Worm (Caenorhabditis elegans) whole organism, L4 larva: ENCODE measurements around the gene T05H4.4.

Experiments
- F26F4.8 ChIP-seq: fragments of 200-800 bp; sonication (Bioruptor generic); conservative IDR thresholded peaks from 2 replicates; pipeline ENCODE4 v1.3.6; 2022; ENCODE audit warnings: missing genetic modification characterization, missing compliant biosample characterization
- F44E2.7 ChIP-seq: fragments of 200-800 bp; sonication (Bioruptor generic); IDR thresholded peaks from 2 replicates; pipeline ENCODE4 v2.1.2; 2022; ENCODE audit warnings: missing genetic modification characterization, missing compliant biosample characterization
- T20F7.1 ChIP-seq: fragments of 200-800 bp; sonication (Bioruptor generic); optimal IDR thresholded peaks from 2 replicates; lab custom pipeline; 2018; ENCODE audit warnings: mild to moderate bottlenecking, missing genetic modification characterization, missing compliant biosample characterization
- T26A8.4 ChIP-seq: fragments of 200-800 bp; sonication (Bioruptor generic); IDR thresholded peaks from 2 replicates; pipeline ENCODE4 v1.3.6; 2022; ENCODE audit warnings: missing genetic modification characterization, missing compliant biosample characterization
- Y105C5A.15 ChIP-seq: fragments of 200-800 bp; sonication (Bioruptor generic); IDR thresholded peaks from 2 replicates; pipeline ENCODE4 v1.3.6; 2022; ENCODE audit warnings: missing genetic modification characterization, missing compliant biosample characterization
- Y5F2A.4 ChIP-seq: fragments of 200-800 bp; sonication (Bioruptor generic); optimal IDR thresholded peaks from 2 replicates; lab custom pipeline; 2018; ENCODE audit warnings: mild to moderate bottlenecking, missing genetic modification characterization, missing compliant biosample characterization
- Y75B8A.6 ChIP-seq: fragments of 200-800 bp; sonication (Bioruptor generic); IDR thresholded peaks from 2 replicates; pipeline ENCODE4 v1.3.6; 2022; ENCODE audit warnings: missing genetic modification reagents, missing genetic modification characterization, missing compliant biosample characterization
- aly-2 ChIP-seq: sonication (generic microtip); optimal IDR thresholded peaks from 2 replicates; lab custom pipeline; 2018; ENCODE audit warnings: missing biosample characterization, missing genetic modification characterization
- ceh-20 ChIP-seq: fragments of 200-800 bp; sonication (Bioruptor generic); IDR thresholded peaks from 2 replicates; pipeline ENCODE4 v1.3.6; 2022; ENCODE audit warnings: missing genetic modification reagents, missing genetic modification characterization, missing compliant biosample characterization
- ceh-32 ChIP-seq: sonication (generic microtip); optimal IDR thresholded peaks from 2 replicates; lab custom pipeline; 2016; ENCODE audit warnings: mild to moderate bottlenecking, missing genetic modification characterization, missing compliant biosample characterization; ENCODE audit not compliant: poor library complexity
- cey-2 ChIP-seq: sonication (generic microtip); optimal IDR thresholded peaks from 3 replicates; lab custom pipeline; 2017; ENCODE audit warnings: missing genetic modification characterization, mild to moderate bottlenecking, missing compliant biosample characterization, antibody characterized with exemption, borderline replicate concordance; ENCODE audit not compliant: insufficient read depth
- ctbp-1 ChIP-seq: fragments of 200-800 bp; sonication (Bioruptor generic); IDR thresholded peaks from 2 replicates; pipeline ENCODE4 v1.3.6; 2022; ENCODE audit warnings: missing genetic modification reagents, missing genetic modification characterization, missing compliant biosample characterization
- daf-16 ChIP-seq, 3 experiments: sonication (generic microtip); optimal IDR thresholded peaks; 2 replicates each; lab custom pipeline; 2016 to 2017; ENCODE audit warnings: missing genetic modification characterization in 3 of 3, missing genetic modification reagents in 3 of 3, mild to moderate bottlenecking in 2 of 3, missing compliant biosample characterization in 2 of 3, missing biosample characterization in 1 of 3, moderate library complexity in 1 of 3
- daf-8 ChIP-seq: fragments of 200-800 bp; sonication (Bioruptor generic); IDR thresholded peaks from 2 replicates; pipeline ENCODE4 v1.3.6; 2022; ENCODE audit warnings: missing genetic modification characterization, missing compliant biosample characterization
- dmd-6 ChIP-seq: fragments of 200-800 bp; sonication (Bioruptor generic); IDR thresholded peaks from 2 replicates; pipeline ENCODE4 v1.3.6; 2022; ENCODE audit warnings: missing genetic modification reagents, missing genetic modification characterization, missing compliant biosample characterization
- dve-1 ChIP-seq: sonication (generic microtip); optimal IDR thresholded peaks from 2 replicates; lab custom pipeline; 2017; ENCODE audit warnings: antibody characterized with exemption, mild to moderate bottlenecking, missing genetic modification characterization, missing compliant biosample characterization; ENCODE audit not compliant: insufficient read depth
- egl-27 ChIP-seq: sonication (generic microtip); optimal IDR thresholded peaks from 3 replicates; lab custom pipeline; 2017; ENCODE audit warnings: missing biosample characterization, missing genetic modification reagents, missing genetic modification characterization
- egl-43 ChIP-seq: fragments of 200-800 bp; sonication (Bioruptor generic); IDR thresholded peaks from 2 replicates; pipeline ENCODE4 v1.3.6; 2022; ENCODE audit warnings: missing genetic modification reagents, missing genetic modification characterization, missing compliant biosample characterization
- gei-8 ChIP-seq: fragments of 200-800 bp; sonication (Bioruptor generic); optimal IDR thresholded peaks from 2 replicates; lab custom pipeline; 2018; ENCODE audit warnings: mild to moderate bottlenecking, missing genetic modification characterization, missing compliant biosample characterization
- hif-1 ChIP-seq, 2 experiments: sonication (generic microtip); optimal IDR thresholded peaks; 2 replicates each; lab custom pipeline; 2016 to 2017; ENCODE audit warnings: missing compliant biosample characterization in 2 of 2, missing genetic modification characterization in 2 of 2, missing genetic modification reagents in 2 of 2, missing genotype in 2 of 2, mild to moderate bottlenecking in 1 of 2
- hlh-11 ChIP-seq: fragments of 200-800 bp; sonication (Bioruptor generic); optimal IDR thresholded peaks from 2 replicates; lab custom pipeline; 2018; ENCODE audit warnings: mild to moderate bottlenecking, missing genetic modification characterization, missing compliant biosample characterization
- hlh-30 ChIP-seq: sonication (generic microtip); optimal IDR thresholded peaks from 2 replicates; lab custom pipeline; 2017; ENCODE audit warnings: antibody characterized with exemption, mild to moderate bottlenecking, missing genetic modification characterization, missing compliant biosample characterization; ENCODE audit not compliant: insufficient read depth
- lin-1 ChIP-seq: fragments of 200-800 bp; sonication (Bioruptor generic); IDR thresholded peaks from 2 replicates; pipeline ENCODE4 v1.3.6; 2022; ENCODE audit warnings: missing genetic modification reagents, missing genetic modification characterization, missing compliant biosample characterization
- lin-15B ChIP-seq: fragments of 150-350 bp; sonication (generic microtip); optimal IDR thresholded peaks from 3 replicates; lab custom pipeline; 2014; ENCODE audit warnings: missing biosample characterization, missing genetic modification characterization
- lin-38 ChIP-seq: fragments of 200-800 bp; sonication (Bioruptor generic); IDR thresholded peaks from 2 replicates; pipeline ENCODE4 v1.3.6; 2022; ENCODE audit warnings: missing genetic modification reagents, missing genetic modification characterization, missing compliant biosample characterization
- lir-3 ChIP-seq: sonication (generic microtip); optimal IDR thresholded peaks from 2 replicates; lab custom pipeline; 2016; ENCODE audit warnings: mild to moderate bottlenecking, missing genetic modification characterization, missing compliant biosample characterization
- lsy-2 ChIP-seq, 2 experiments: fragments of 150-350 bp in 1 of 2; sonication (generic microtip) in 1 of 2; optimal IDR thresholded peaks; 2 replicates each; lab custom pipeline; 2014 to 2017; ENCODE audit warnings: missing biosample characterization in 2 of 2, missing genetic modification characterization in 2 of 2
- mdl-1 ChIP-seq, 2 experiments: fragments of 150-350 bp in 1 of 2; sonication (generic microtip) in 1 of 2; optimal IDR thresholded peaks; 2 replicates each; lab custom pipeline; 2014 to 2017; ENCODE audit warnings: missing biosample characterization in 2 of 2, missing genetic modification characterization in 2 of 2
- mep-1 ChIP-seq: fragments of 150-350 bp; sonication (generic microtip); optimal IDR thresholded peaks from 3 replicates; lab custom pipeline; 2014; ENCODE audit warnings: missing biosample characterization, missing genetic modification characterization
- mxl-3 ChIP-seq: fragments of 200-800 bp; sonication (Bioruptor generic); optimal IDR thresholded peaks from 2 replicates; lab custom pipeline; 2018; ENCODE audit warnings: mild to moderate bottlenecking, missing genetic modification characterization, missing compliant biosample characterization
- nhr-102 ChIP-seq: sonication (generic microtip); optimal IDR thresholded peaks from 2 replicates; lab custom pipeline; 2016; ENCODE audit warnings: mild to moderate bottlenecking, missing genetic modification characterization, moderate library complexity, missing compliant biosample characterization
- nhr-111 ChIP-seq: fragments of 200-800 bp; sonication (Bioruptor generic); optimal IDR thresholded peaks from 2 replicates; lab custom pipeline; 2018; ENCODE audit warnings: mild to moderate bottlenecking, missing genetic modification characterization, missing compliant biosample characterization
- nhr-28 ChIP-seq: fragments of 150-350 bp; optimal IDR thresholded peaks from 2 replicates; lab custom pipeline; 2014; ENCODE audit warnings: missing biosample characterization, missing genetic modification characterization
- nhr-48 ChIP-seq: sonication (generic microtip); optimal IDR thresholded peaks from 2 replicates; lab custom pipeline; 2016; ENCODE audit warnings: mild to moderate bottlenecking, missing genetic modification characterization, missing compliant biosample characterization
- nhr-77 ChIP-seq: fragments of 150-350 bp; optimal IDR thresholded peaks from 2 replicates; lab custom pipeline; 2014; ENCODE audit warnings: missing biosample characterization, missing genetic modification characterization
- php-3 ChIP-seq: fragments of 200-800 bp; sonication (Bioruptor generic); IDR thresholded peaks from 2 replicates; pipeline ENCODE4 v1.3.6; 2022; ENCODE audit warnings: missing genetic modification reagents, missing genetic modification characterization, missing compliant biosample characterization
- pqm-1 ChIP-seq: sonication (generic microtip); optimal IDR thresholded peaks from 2 replicates; lab custom pipeline; 2017; ENCODE audit warnings: missing biosample characterization, missing genetic modification characterization
- rbr-2 ChIP-seq: sonication (generic microtip); optimal IDR thresholded peaks from 2 replicates; lab custom pipeline; 2016; ENCODE audit warnings: missing genotype, missing genetic modification characterization, missing compliant biosample characterization
- skn-1 ChIP-seq: fragments of 150-350 bp; optimal IDR thresholded peaks from 2 replicates; lab custom pipeline; 2014; ENCODE audit warnings: missing biosample characterization, missing genetic modification characterization
- tra-1 ChIP-seq: fragments of 200-800 bp; sonication (Bioruptor generic); IDR thresholded peaks from 2 replicates; pipeline ENCODE4 v1.3.6; 2022; ENCODE audit warnings: missing genetic modification reagents, missing genetic modification characterization, missing compliant biosample characterization
- unc-62 ChIP-seq, 3 experiments: fragments of 150-350 bp in 1 of 3; sonication (generic microtip); optimal IDR thresholded peaks in 2 of 3; peaks in 1 of 3; 1 replicate in 1 of 3; 2 replicates in 2 of 3; lab custom pipeline; 2014 to 2017; ENCODE audit warnings: missing biosample characterization in 3 of 3, missing genetic modification characterization in 3 of 3, missing genetic modification reagents in 3 of 3, missing genotype in 1 of 3
- zfp-2 ChIP-seq: sonication (generic microtip); optimal IDR thresholded peaks from 2 replicates; lab custom pipeline; 2016; ENCODE audit warnings: mild to moderate bottlenecking, missing genetic modification characterization, missing compliant biosample characterization
- zfp-3 ChIP-seq: fragments of 200-800 bp; sonication (Bioruptor generic); conservative IDR thresholded peaks from 2 replicates; pipeline ENCODE4 v1.3.6; 2022; ENCODE audit warnings: missing genetic modification reagents, missing genetic modification characterization, missing compliant biosample characterization
- zip-11 ChIP-seq: fragments of 200-800 bp; sonication (Bioruptor generic); IDR thresholded peaks from 2 replicates; pipeline ENCODE4 v1.3.6; 2022; ENCODE audit warnings: missing genetic modification characterization, missing compliant biosample characterization
- zip-2 ChIP-seq: fragments of 150-350 bp; optimal IDR thresholded peaks from 2 replicates; lab custom pipeline; 2014; ENCODE audit warnings: missing biosample characterization, missing genetic modification characterization

Gene T05H4.4

ce11 chrV:6408733-6409227 lies 29.9 kb upstream of the T05H4.4 start, which contains the start of gene bcf-1:
Gene bcf-1 (minus strand): TSS chrV:6408783.
- no peak for TF ChIP-seq F44E2.7 (GFP tag; lab: Robert Waterston, UW)
- TF ChIP-seq php-3, result 0 out of 2 replicates have a peak, but pooled peaks have one; percentile 52
- peak; percentile 33 for TF ChIP-seq hlh-11 (tag; lab: Kevin White, UChicago)
- peak; percentile 63 for TF ChIP-seq dmd-6 (GFP tag; lab: Robert Waterston, UW)
- TF ChIP-seq pqm-1 (tag; lab: Kevin White, UChicago), result peak; percentile 79
- peak; percentile 29 for TF ChIP-seq nhr-28 (tag; lab: Kevin White, UChicago)
- TF ChIP-seq hif-1 (tag; optimal IDR thresholded peaks at IDR 0.05; lab: Kevin White, UChicago), result no peak
- TF ChIP-seq T26A8.4, result no peak
- TF ChIP-seq, all 104 proteins: peak for 5

ce11 chrV:6411161-6411560 lies 27.5 kb upstream of the T05H4.4 start:
- TF ChIP-seq lir-3 (tag; lab: Kevin White, UChicago) (no peak), nhr-111 (no peak), Y75B8A.6 (GFP tag; lab: Robert Waterston, UW) (no peak), egl-43 (no peak), zip-11 (GFP tag; lab: Robert Waterston, UW) (no peak), cey-2 (tag; lab: Kevin White, UChicago) (no peak), ceh-32 (tag; lab: Kevin White, UChicago) (no peak), T20F7.1 (GFP tag; lab: Kevin White, UChicago) (peak; percentile 31), daf-16 (GFP tag; optimal IDR thresholded peaks at IDR 0.05; lab: Kevin White, UChicago) (no peak), daf-16 (tag; optimal IDR thresholded peaks at IDR 0.05; lab: Kevin White, UChicago) (peak; percentile 34), rbr-2 (tag; lab: Kevin White, UChicago) (no peak), php-3 (peak; percentile 99), dve-1 (tag; lab: Kevin White, UChicago) (peak; percentile 74), nhr-102 (tag; lab: Kevin White, UChicago) (peak; percentile 31), Y105C5A.15 (GFP tag; lab: Robert Waterston, UW) (no peak), Y5F2A.4 (GFP tag; lab: Kevin White, UChicago) (no peak), nhr-28 (tag; lab: Kevin White, UChicago) (peak; percentile 91), hlh-11 (tag; lab: Kevin White, UChicago) (peak; percentile 72), F26F4.8 (no peak), unc-62 (GFP tag; optimal IDR thresholded peaks at IDR 0.05 in 1 of 2; lab: Kevin White, UChicago) (peak in 1 of 2 experiments; percentile 25), unc-62 (tag; optimal IDR thresholded peaks at IDR 0.05; lab: Kevin White, UChicago) (no peak), lsy-2 (tag; optimal IDR thresholded peaks at IDR 0.05; lab: Kevin White, UChicago) (peak in 1 of 2 experiments; percentile 38), skn-1 (no peak), hlh-30 (tag; lab: Kevin White, UChicago) (peak; percentile 50), tra-1 (GFP tag; lab: Robert Waterston, UW) (peak; percentile 67; the same call in 1 of the 2 replicates), gei-8 (GFP tag; lab: Kevin White, UChicago) (no peak), ctbp-1 (GFP tag; lab: Robert Waterston, UW) (no peak), pqm-1 (tag; lab: Kevin White, UChicago) (peak; percentile 84), mxl-3 (peak; percentile 17), mep-1 (tag; lab: Kevin White, UChicago) (peak; percentile 21), nhr-48 (tag; lab: Kevin White, UChicago) (peak; percentile 37), zip-2 (tag; lab: Kevin White, UChicago) (no peak), aly-2 (tag; lab: Kevin White, UChicago) (no peak), mdl-1 (tag; optimal IDR thresholded peaks at IDR 0.05; lab: Kevin White, UChicago) (peak in 1 of 2 experiments; percentile 75), egl-27 (tag; lab: Kevin White, UChicago) (no peak), daf-8 (GFP tag; lab: Robert Waterston, UW) (no peak), dmd-6 (GFP tag; lab: Robert Waterston, UW) (peak; percentile 93), zfp-2 (tag; lab: Kevin White, UChicago) (no peak), lin-38 (GFP tag; lab: Robert Waterston, UW) (no peak), zfp-3 (no peak), hif-1 (tag; optimal IDR thresholded peaks at IDR 0.05; lab: Kevin White, UChicago) (no peak), ceh-20 (GFP tag; lab: Robert Waterston, UW) (peak; percentile 68), lin-1 (GFP tag; lab: Robert Waterston, UW) (0 out of 2 replicates have a peak, but pooled peaks have one; percentile 11), nhr-77 (tag; lab: Kevin White, UChicago) (peak; percentile 54), lin-15B (no peak), T26A8.4 (no peak)
